Worm (Caenorhabditis elegans) whole organism, midembryonic: Measurements from ENCODE around the gene C55A6.6.

Source experiments
- T22C8.4 ChIP-seq: fragments of 200-800 bp; sonication (Bioruptor generic); IDR thresholded peaks from 2 replicates; pipeline ENCODE4 v1.3.6; 2022; ENCODE audit warnings: missing genetic modification characterization, missing compliant biosample characterization
- cog-1 ChIP-seq: sonication (generic microtip); optimal IDR thresholded peaks from 2 replicates; lab custom pipeline; 2016; ENCODE audit warnings: missing genetic modification characterization, missing compliant biosample characterization
- flt-1 ChIP-seq: fragments of 200-800 bp; sonication (Bioruptor generic); IDR thresholded peaks from 2 replicates; pipeline ENCODE4 v1.3.6; 2022; ENCODE audit warnings: missing genetic modification characterization, missing compliant biosample characterization
- klf-2 ChIP-seq: fragments of 200-800 bp; sonication (Bioruptor generic); conservative IDR thresholded peaks from 2 replicates; pipeline ENCODE4 v1.3.6; 2022; ENCODE audit warnings: missing genetic modification reagents, missing genetic modification characterization, missing compliant biosample characterization
- med-1 ChIP-seq: sonication (generic microtip); optimal IDR thresholded peaks from 2 replicates; lab custom pipeline; 2017; ENCODE audit warnings: missing genetic modification characterization, mild to moderate bottlenecking, missing compliant biosample characterization, antibody characterized with exemption, missing genetic modification reagents; ENCODE audit not compliant: insufficient read depth
- ref-1 ChIP-seq: fragments of 200-800 bp; sonication (Bioruptor generic); conservative IDR thresholded peaks from 2 replicates; pipeline ENCODE4 v1.3.6; 2022; ENCODE audit warnings: missing genetic modification reagents, missing genetic modification characterization, missing compliant biosample characterization
- tab-1 ChIP-seq: fragments of 200-800 bp; sonication (Bioruptor generic); IDR thresholded peaks from 2 replicates; pipeline ENCODE4 v1.3.6; 2022; ENCODE audit warnings: missing genetic modification characterization, missing compliant biosample characterization
- ztf-23 ChIP-seq: fragments of 200-800 bp; sonication (Bioruptor generic); IDR thresholded peaks from 2 replicates; pipeline ENCODE4 v1.3.6; 2022; ENCODE audit warnings: missing genetic modification reagents, missing genetic modification characterization, missing compliant biosample characterization
- ztf-29 ChIP-seq: fragments of 200-800 bp; sonication (Bioruptor generic); IDR thresholded peaks from 2 replicates; pipeline ENCODE4 v1.3.6; 2022; ENCODE audit warnings: missing genetic modification reagents, missing genetic modification characterization, missing compliant biosample characterization

The C55A6.6 gene

ce11 chrV:11474399-11474798 lies 40.1 kb downstream of the C55A6.6 start, which contains the start of gene nas-22:
Gene nas-22 (plus strand): TSS chrV:11474699.
- no peak for TF ChIP-seq flt-1
- TF ChIP-seq ztf-29 (GFP tag; lab: Robert Waterston, UW) = no peak
- no peak for TF ChIP-seq klf-2
- TF ChIP-seq tab-1 (GFP tag; lab: Robert Waterston, UW) = no peak
- no peak for TF ChIP-seq ztf-23 (GFP tag; lab: Robert Waterston, UW)
- TF ChIP-seq cog-1 (tag; lab: Kevin White, UChicago) = no peak

- TF ChIP-seq klf-2 (no peak), ztf-23 (GFP tag; lab: Robert Waterston, UW) (no peak), flt-1 (no peak), T22C8.4 (GFP tag; lab: Robert Waterston, UW) (no peak), tab-1 (GFP tag; lab: Robert Waterston, UW) (no peak), med-1 (GFP tag; lab: Kevin White, UChicago) (no peak), ref-1 (GFP tag; lab: Robert Waterston, UW) (no peak), ztf-29 (GFP tag; lab: Robert Waterston, UW) (no peak), cog-1 (tag; lab: Kevin White, UChicago) (no peak)
These were observed 42.3 kb downstream of the C55A6.6 start, which contains the start of the genes nas-20 and nas-21 for ce11 chrV:11472209-11472608. Gene nas-20 (minus strand): TSS chrV:11472309. Gene nas-21 (plus strand): TSS chrV:11472564.

ce11 chrV:11470210-11470713 lies 44.3 kb downstream of the C55A6.6 start, which contains the start of gene aat-6:
Gene aat-6 (minus strand): TSS chrV:11470663.
- no peak for TF ChIP-seq T22C8.4 (GFP tag; lab: Robert Waterston, UW)
- no peak for TF ChIP-seq ref-1 (GFP tag; lab: Robert Waterston, UW)
- no peak for TF ChIP-seq tab-1 (GFP tag; lab: Robert Waterston, UW)
- no peak for TF ChIP-seq klf-2
- TF ChIP-seq flt-1 = no peak
- TF ChIP-seq ztf-29 (GFP tag; lab: Robert Waterston, UW) = no peak
- no peak for TF ChIP-seq ztf-23 (GFP tag; lab: Robert Waterston, UW)
- no peak for TF ChIP-seq med-1 (GFP tag; lab: Kevin White, UChicago)
- TF ChIP-seq cog-1 (tag; lab: Kevin White, UChicago) = no peak
